Fruit fly (Drosophila melanogaster): ENCODE data around the gene NimB5.

- TF ChIP-seq h (optimal IDR thresholded peaks at IDR 0.05) (no peak), psq (optimal IDR thresholded peaks at IDR 0.05) (no peak), ttk (optimal IDR thresholded peaks at IDR 0.05) (no peak)
These were observed 31.1 kb downstream of the NimB5 start, which contains the start of gene rk for dm6 chr2L:14001078-14001477.

Data from Kc167 (cell line).